Worm (Caenorhabditis elegans) whole organism, L4 larva: ENCODE measurements around the gene ZC302.3.

Experiments
- F10B5.3 ChIP-seq: sonication (generic microtip); optimal IDR thresholded peaks from 2 replicates; lab custom pipeline; 2016; ENCODE audit warnings: mild to moderate bottlenecking, missing genetic modification characterization, missing compliant biosample characterization
- F44E2.7 ChIP-seq: fragments of 200-800 bp; sonication (Bioruptor generic); IDR thresholded peaks from 2 replicates; pipeline ENCODE4 v2.1.2; 2022; ENCODE audit warnings: missing genetic modification characterization, missing compliant biosample characterization
- T26A8.4 ChIP-seq: fragments of 200-800 bp; sonication (Bioruptor generic); IDR thresholded peaks from 2 replicates; pipeline ENCODE4 v1.3.6; 2022; ENCODE audit warnings: missing genetic modification characterization, missing compliant biosample characterization
- Y105C5A.15 ChIP-seq: fragments of 200-800 bp; sonication (Bioruptor generic); IDR thresholded peaks from 2 replicates; pipeline ENCODE4 v1.3.6; 2022; ENCODE audit warnings: missing genetic modification characterization, missing compliant biosample characterization
- Y75B8A.6 ChIP-seq: fragments of 200-800 bp; sonication (Bioruptor generic); IDR thresholded peaks from 2 replicates; pipeline ENCODE4 v1.3.6; 2022; ENCODE audit warnings: missing genetic modification reagents, missing genetic modification characterization, missing compliant biosample characterization
- ZK337.2 ChIP-seq: fragments of 200-800 bp; sonication (Bioruptor generic); IDR thresholded peaks from 2 replicates; pipeline ENCODE4 v1.3.6; 2022; ENCODE audit warnings: missing genetic modification reagents, missing genetic modification characterization, missing compliant biosample characterization
- aly-2 ChIP-seq: sonication (generic microtip); optimal IDR thresholded peaks from 2 replicates; lab custom pipeline; 2018; ENCODE audit warnings: missing biosample characterization, missing genetic modification characterization
- ama-1 ChIP-seq: fragments of 150-350 bp; optimal IDR thresholded peaks from 2 replicates; lab custom pipeline; 2014; ENCODE audit warnings: inconsistent platforms, mixed read lengths
- attf-4 ChIP-seq: sonication (generic microtip); optimal IDR thresholded peaks from 3 replicates; lab custom pipeline; 2017; ENCODE audit warnings: missing biosample characterization, missing genetic modification characterization
- ceh-32 ChIP-seq: sonication (generic microtip); optimal IDR thresholded peaks from 2 replicates; lab custom pipeline; 2016; ENCODE audit warnings: mild to moderate bottlenecking, missing genetic modification characterization, missing compliant biosample characterization; ENCODE audit not compliant: poor library complexity
- ceh-82 ChIP-seq: sonication (generic microtip); optimal IDR thresholded peaks from 2 replicates; lab custom pipeline; 2017; ENCODE audit warnings: missing biosample characterization, missing genetic modification characterization
- cey-2 ChIP-seq: sonication (generic microtip); optimal IDR thresholded peaks from 3 replicates; lab custom pipeline; 2017; ENCODE audit warnings: missing genetic modification characterization, mild to moderate bottlenecking, missing compliant biosample characterization, antibody characterized with exemption, borderline replicate concordance; ENCODE audit not compliant: insufficient read depth
- ctbp-1 ChIP-seq: fragments of 200-800 bp; sonication (Bioruptor generic); IDR thresholded peaks from 2 replicates; pipeline ENCODE4 v1.3.6; 2022; ENCODE audit warnings: missing genetic modification reagents, missing genetic modification characterization, missing compliant biosample characterization
- daf-8 ChIP-seq: fragments of 200-800 bp; sonication (Bioruptor generic); IDR thresholded peaks from 2 replicates; pipeline ENCODE4 v1.3.6; 2022; ENCODE audit warnings: missing genetic modification characterization, missing compliant biosample characterization
- dmd-6 ChIP-seq: fragments of 200-800 bp; sonication (Bioruptor generic); IDR thresholded peaks from 2 replicates; pipeline ENCODE4 v1.3.6; 2022; ENCODE audit warnings: missing genetic modification reagents, missing genetic modification characterization, missing compliant biosample characterization
- dmd-9 ChIP-seq: fragments of 200-800 bp; sonication (Bioruptor generic); IDR thresholded peaks from 2 replicates; pipeline ENCODE4 v1.3.6; 2022; ENCODE audit warnings: missing genetic modification reagents, missing genetic modification characterization, missing compliant biosample characterization
- dve-1 ChIP-seq: sonication (generic microtip); optimal IDR thresholded peaks from 2 replicates; lab custom pipeline; 2017; ENCODE audit warnings: antibody characterized with exemption, mild to moderate bottlenecking, missing genetic modification characterization, missing compliant biosample characterization; ENCODE audit not compliant: insufficient read depth
- egl-27 ChIP-seq: sonication (generic microtip); optimal IDR thresholded peaks from 3 replicates; lab custom pipeline; 2017; ENCODE audit warnings: missing biosample characterization, missing genetic modification reagents, missing genetic modification characterization
- fkh-10 ChIP-seq: fragments of 150-350 bp; optimal IDR thresholded peaks from 2 replicates; lab custom pipeline; 2014; ENCODE audit warnings: missing biosample characterization, missing genetic modification reagents, missing genetic modification characterization
- hif-1 ChIP-seq, 2 experiments: sonication (generic microtip); optimal IDR thresholded peaks; 2 replicates each; lab custom pipeline; 2016 to 2017; ENCODE audit warnings: missing compliant biosample characterization in 2 of 2, missing genetic modification characterization in 2 of 2, missing genetic modification reagents in 2 of 2, missing genotype in 2 of 2, mild to moderate bottlenecking in 1 of 2
- hlh-11 ChIP-seq: fragments of 200-800 bp; sonication (Bioruptor generic); optimal IDR thresholded peaks from 2 replicates; lab custom pipeline; 2018; ENCODE audit warnings: mild to moderate bottlenecking, missing genetic modification characterization, missing compliant biosample characterization
- hlh-30 ChIP-seq: sonication (generic microtip); optimal IDR thresholded peaks from 2 replicates; lab custom pipeline; 2017; ENCODE audit warnings: antibody characterized with exemption, mild to moderate bottlenecking, missing genetic modification characterization, missing compliant biosample characterization; ENCODE audit not compliant: insufficient read depth
- hmg-1.1 ChIP-seq: fragments of 200-800 bp; sonication (Bioruptor generic); IDR thresholded peaks from 2 replicates; pipeline ENCODE4 v1.3.6; 2022; ENCODE audit warnings: missing genetic modification reagents, missing genetic modification characterization, missing compliant biosample characterization
- lin-1 ChIP-seq: fragments of 200-800 bp; sonication (Bioruptor generic); IDR thresholded peaks from 2 replicates; pipeline ENCODE4 v1.3.6; 2022; ENCODE audit warnings: missing genetic modification reagents, missing genetic modification characterization, missing compliant biosample characterization
- lin-13 ChIP-seq: fragments of 150-350 bp; optimal IDR thresholded peaks from 2 replicates; lab custom pipeline; 2014; ENCODE audit warnings: missing biosample characterization, missing genetic modification reagents, missing genetic modification characterization
- lin-29 ChIP-seq: fragments of 200-800 bp; sonication (Bioruptor generic); IDR thresholded peaks from 2 replicates; pipeline ENCODE4 v1.3.6; 2022; ENCODE audit warnings: missing genetic modification reagents, missing genetic modification characterization, missing compliant biosample characterization
- lin-39 ChIP-seq: fragments of 150-350 bp; optimal IDR thresholded peaks from 2 replicates; lab custom pipeline; 2014; ENCODE audit warnings: missing biosample characterization, missing genetic modification reagents, missing genetic modification characterization
- lir-3 ChIP-seq: sonication (generic microtip); optimal IDR thresholded peaks from 2 replicates; lab custom pipeline; 2016; ENCODE audit warnings: mild to moderate bottlenecking, missing genetic modification characterization, missing compliant biosample characterization
- madf-5 ChIP-seq, 2 experiments: fragments of 200-800 bp; sonication (Bioruptor generic); IDR thresholded peaks; 2 replicates each; pipeline ENCODE4 v1.3.6; 2022; ENCODE audit warnings: missing compliant biosample characterization in 2 of 2, missing genetic modification characterization in 2 of 2
- mdl-1 ChIP-seq, 2 experiments: fragments of 150-350 bp in 1 of 2; sonication (generic microtip) in 1 of 2; optimal IDR thresholded peaks; 2 replicates each; lab custom pipeline; 2014 to 2017; ENCODE audit warnings: missing biosample characterization in 2 of 2, missing genetic modification characterization in 2 of 2
- mep-1 ChIP-seq: fragments of 150-350 bp; sonication (generic microtip); optimal IDR thresholded peaks from 3 replicates; lab custom pipeline; 2014; ENCODE audit warnings: missing biosample characterization, missing genetic modification characterization
- mes-2 ChIP-seq: sonication (generic microtip); optimal IDR thresholded peaks from 2 replicates; lab custom pipeline; 2016; ENCODE audit warnings: missing genotype, mild to moderate bottlenecking, missing genetic modification characterization, missing compliant biosample characterization; ENCODE audit not compliant: poor library complexity, severe bottlenecking
- nhr-11 ChIP-seq: fragments of 150-350 bp; optimal IDR thresholded peaks from 2 replicates; lab custom pipeline; 2014; ENCODE audit warnings: missing biosample characterization, missing genetic modification characterization
- nhr-237 ChIP-seq: sonication (generic microtip); optimal IDR thresholded peaks from 2 replicates; lab custom pipeline; 2017; ENCODE audit warnings: missing biosample characterization, missing genetic modification characterization
- nhr-25 ChIP-seq: sonication (generic microtip); optimal IDR thresholded peaks from 2 replicates; lab custom pipeline; 2017; ENCODE audit warnings: missing genetic modification characterization, mild to moderate bottlenecking, missing compliant biosample characterization, antibody characterized with exemption, moderate library complexity, borderline replicate concordance; ENCODE audit not compliant: insufficient read depth
- nhr-42 ChIP-seq: fragments of 200-800 bp; sonication (Bioruptor generic); IDR thresholded peaks from 2 replicates; pipeline ENCODE4 v1.3.6; 2022; ENCODE audit warnings: missing genetic modification characterization, missing compliant biosample characterization
- nhr-48 ChIP-seq: sonication (generic microtip); optimal IDR thresholded peaks from 2 replicates; lab custom pipeline; 2016; ENCODE audit warnings: mild to moderate bottlenecking, missing genetic modification characterization, missing compliant biosample characterization
- nhr-6 ChIP-seq: fragments of 150-350 bp; optimal IDR thresholded peaks from 2 replicates; lab custom pipeline; 2014; ENCODE audit warnings: missing biosample characterization, missing genetic modification characterization
- nhr-76 ChIP-seq: fragments of 150-350 bp; optimal IDR thresholded peaks from 2 replicates; lab custom pipeline; 2014; ENCODE audit warnings: missing biosample characterization, missing genetic modification characterization
- rbr-2 ChIP-seq: sonication (generic microtip); optimal IDR thresholded peaks from 2 replicates; lab custom pipeline; 2016; ENCODE audit warnings: missing genotype, missing genetic modification characterization, missing compliant biosample characterization
- saeg-2 ChIP-seq: fragments of 200-800 bp; sonication (Bioruptor generic); IDR thresholded peaks from 2 replicates; pipeline ENCODE4 v1.3.6; 2022; ENCODE audit warnings: missing genetic modification reagents, missing genetic modification characterization, missing compliant biosample characterization
- sdz-12 ChIP-seq: fragments of 200-800 bp; sonication (Bioruptor generic); optimal IDR thresholded peaks from 2 replicates; lab custom pipeline; 2018; ENCODE audit warnings: mild to moderate bottlenecking, missing genetic modification characterization, missing compliant biosample characterization
- set-16 ChIP-seq: fragments of 200-800 bp; sonication (Bioruptor generic); IDR thresholded peaks from 2 replicates; pipeline ENCODE4 v1.3.6; 2022; ENCODE audit warnings: missing genetic modification reagents, missing genetic modification characterization, missing compliant biosample characterization
- skn-1 ChIP-seq: fragments of 150-350 bp; optimal IDR thresholded peaks from 2 replicates; lab custom pipeline; 2014; ENCODE audit warnings: missing biosample characterization, missing genetic modification characterization
- tra-1 ChIP-seq: fragments of 200-800 bp; sonication (Bioruptor generic); IDR thresholded peaks from 2 replicates; pipeline ENCODE4 v1.3.6; 2022; ENCODE audit warnings: missing genetic modification reagents, missing genetic modification characterization, missing compliant biosample characterization
- unc-39 ChIP-seq: sonication (generic microtip); optimal IDR thresholded peaks from 2 replicates; lab custom pipeline; 2017; ENCODE audit warnings: missing biosample characterization, missing genetic modification characterization
- unc-62 ChIP-seq, 3 experiments: fragments of 150-350 bp in 1 of 3; sonication (generic microtip); optimal IDR thresholded peaks in 2 of 3; peaks in 1 of 3; 1 replicate in 1 of 3; 2 replicates in 2 of 3; lab custom pipeline; 2014 to 2017; ENCODE audit warnings: missing biosample characterization in 3 of 3, missing genetic modification characterization in 3 of 3, missing genetic modification reagents in 3 of 3, missing genotype in 1 of 3
- vab-7 ChIP-seq: fragments of 200-800 bp; sonication (Bioruptor generic); IDR thresholded peaks from 2 replicates; pipeline ENCODE4 v1.3.6; 2022; ENCODE audit warnings: missing genetic modification reagents, missing genetic modification characterization, missing compliant biosample characterization
- zag-1 ChIP-seq: fragments of 150-350 bp; optimal IDR thresholded peaks from 2 replicates; lab custom pipeline; 2014; ENCODE audit warnings: missing biosample characterization, missing genetic modification characterization

Gene ZC302.3

ce11 chrV:10711829-10712607 is 29.2 kb downstream of the ZC302.3 start (continued):
- TF ChIP-seq skn-1: no peak
- TF ChIP-seq hmg-1.1 (GFP tag; lab: Robert Waterston, UW): no peak
- peak; percentile 46; the same call in 1 of the 2 replicates for TF ChIP-seq saeg-2 (GFP tag; lab: Robert Waterston, UW)
- TF ChIP-seq lir-3: no peak
- peak; percentile 33 for TF ChIP-seq ama-1 (lab: Kevin White, UChicago)
- TF ChIP-seq zag-1 (tag; lab: Kevin White, UChicago): peak; percentile 36
- no peak for TF ChIP-seq egl-27 (tag; lab: Kevin White, UChicago)
- peak in 1 of 2 experiments; percentile 98 for TF ChIP-seq unc-62 (GFP tag; optimal IDR thresholded peaks at IDR 0.05 in 1 of 2; lab: Kevin White, UChicago)
- no peak for TF ChIP-seq unc-62 (tag; optimal IDR thresholded peaks at IDR 0.05; lab: Kevin White, UChicago)
- no peak for TF ChIP-seq F44E2.7
- TF ChIP-seq fkh-10 (GFP tag; lab: Kevin White, UChicago): no peak
- TF ChIP-seq tra-1 (GFP tag; lab: Robert Waterston, UW): no peak
- TF ChIP-seq T26A8.4 (GFP tag; lab: Robert Waterston, UW): peak; percentile 21; the same call in 1 of the 2 replicates
- no peak for TF ChIP-seq attf-4 (tag; lab: Kevin White, UChicago)
- TF ChIP-seq hlh-30: no peak
- TF ChIP-seq sdz-12 (GFP tag; lab: Kevin White, UChicago): peak; percentile 4
- no peak for TF ChIP-seq lin-39
- no peak for TF ChIP-seq nhr-25 (tag; lab: Kevin White, UChicago)
- no peak for TF ChIP-seq nhr-6 (tag; lab: Kevin White, UChicago)
- 0 out of 2 replicates have a peak, but pooled peaks have one; percentile 35 for TF ChIP-seq vab-7 (GFP tag; lab: Robert Waterston, UW)
- TF ChIP-seq F10B5.3 (tag; lab: Kevin White, UChicago): no peak
- TF ChIP-seq cey-2 (tag; lab: Kevin White, UChicago): no peak
- no peak for TF ChIP-seq lin-29
- TF ChIP-seq dmd-6 (GFP tag; lab: Robert Waterston, UW): no peak
- peak in 1 of 2 experiments; percentile 12 for TF ChIP-seq hif-1 (tag; optimal IDR thresholded peaks at IDR 0.05; lab: Kevin White, UChicago)
- no peak for TF ChIP-seq nhr-48 (tag; lab: Kevin White, UChicago)
- no peak for TF ChIP-seq rbr-2 (tag; lab: Kevin White, UChicago)
- no peak; the same call in 1 of the 2 replicates for TF ChIP-seq nhr-42
- TF ChIP-seq ceh-32 (tag; lab: Kevin White, UChicago): no peak
- no peak for TF ChIP-seq unc-39 (tag; lab: Kevin White, UChicago)
- no peak for TF ChIP-seq nhr-237
- no peak for TF ChIP-seq ctbp-1
- TF ChIP-seq ZK337.2: no peak
- TF ChIP-seq Y75B8A.6 (GFP tag; lab: Robert Waterston, UW): no peak
- TF ChIP-seq dmd-9 (GFP tag; lab: Robert Waterston, UW): no peak
- no peak for TF ChIP-seq ceh-82
- TF ChIP-seq set-16: no peak
- no peak for TF ChIP-seq Y105C5A.15 (GFP tag; lab: Robert Waterston, UW)
- no peak for TF ChIP-seq lin-13 (GFP tag; lab: Kevin White, UChicago)
- TF ChIP-seq mdl-1 (tag; optimal IDR thresholded peaks at IDR 0.05; lab: Kevin White, UChicago): no peak
- no peak for TF ChIP-seq mes-2 (tag; lab: Kevin White, UChicago)
- TF ChIP-seq nhr-11 (tag; lab: Kevin White, UChicago): no peak
- TF ChIP-seq daf-8 (GFP tag; lab: Robert Waterston, UW): no peak
- peak; percentile 47 for TF ChIP-seq mep-1 (tag; lab: Kevin White, UChicago)
- TF ChIP-seq lin-1 (GFP tag; lab: Robert Waterston, UW): no peak
- no peak for TF ChIP-seq madf-5 (GFP tag; IDR thresholded peaks at IDR 0.05; lab: Robert Waterston, UW)
- TF ChIP-seq dve-1 (tag; lab: Kevin White, UChicago): no peak
- no peak for TF ChIP-seq aly-2
- TF ChIP-seq hlh-11 (tag; lab: Kevin White, UChicago): no peak
- TF ChIP-seq nhr-76 (tag; lab: Kevin White, UChicago): no peak
